Worm (Caenorhabditis elegans) whole organism, L1 larva: Measurements from ENCODE around the gene Y50D4C.5.

Experiments
- C16A3.4 ChIP-seq: fragments of 150-350 bp; optimal IDR thresholded peaks from 2 replicates; lab custom pipeline; 2014; ENCODE audit warnings: missing biosample characterization, missing genetic modification characterization
- alr-1 ChIP-seq: fragments of 200-800 bp; sonication (Bioruptor generic); optimal IDR thresholded peaks from 2 replicates; lab custom pipeline; 2018; ENCODE audit warnings: borderline replicate concordance, mild to moderate bottlenecking, missing genetic modification characterization, missing compliant biosample characterization
- ama-1 ChIP-seq: fragments of 150-350 bp; optimal IDR thresholded peaks from 2 replicates; lab custom pipeline; 2014
- ceh-63 ChIP-seq: fragments of 200-800 bp; sonication (Bioruptor generic); optimal IDR thresholded peaks from 2 replicates; lab custom pipeline; 2018; ENCODE audit warnings: mild to moderate bottlenecking, missing genetic modification characterization, missing compliant biosample characterization
- ceh-8 ChIP-seq: fragments of 200-800 bp; sonication (Bioruptor generic); optimal IDR thresholded peaks from 2 replicates; lab custom pipeline; 2018; ENCODE audit warnings: mild to moderate bottlenecking, missing genetic modification characterization, moderate library complexity, missing compliant biosample characterization
- ceh-82 ChIP-seq, 3 experiments: fragments of 150-350 bp in 1 of 3; sonication (generic microtip) in 2 of 3; optimal IDR thresholded peaks; 2 replicates each; lab custom pipeline; 2014 to 2017; ENCODE audit warnings: missing biosample characterization in 3 of 3, missing genetic modification characterization in 3 of 3
- ceh-90 ChIP-seq: sonication (generic microtip); optimal IDR thresholded peaks from 2 replicates; lab custom pipeline; 2016; ENCODE audit warnings: missing genetic modification characterization, missing compliant biosample characterization
- dsc-1 ChIP-seq: sonication (generic microtip); optimal IDR thresholded peaks from 2 replicates; lab custom pipeline; 2016; ENCODE audit warnings: mild to moderate bottlenecking, missing genetic modification characterization, missing compliant biosample characterization
- efl-1 ChIP-seq, 4 experiments: fragments of 150-350 bp; optimal IDR thresholded peaks in 3 of 4; peaks in 1 of 4; 1 replicate in 1 of 4; 2 replicates in 3 of 4; lab custom pipeline; 2014; ENCODE audit warnings: missing biosample characterization in 2 of 4, missing genetic modification characterization in 2 of 4, missing genetic modification reagents in 2 of 4
- egl-13 ChIP-seq: sonication (generic microtip); optimal IDR thresholded peaks from 2 replicates; lab custom pipeline; 2016; ENCODE audit warnings: missing genotype, missing genetic modification reagents, missing genetic modification characterization, missing compliant biosample characterization
- egl-27 ChIP-seq, 2 experiments: fragments of 150-350 bp in 1 of 2; sonication (generic microtip); optimal IDR thresholded peaks; 3 replicates each; lab custom pipeline; 2017 to 2018; ENCODE audit warnings: missing biosample characterization in 2 of 2, missing genetic modification characterization in 2 of 2, missing genetic modification reagents in 2 of 2
- elt-2 ChIP-seq: sonication (generic microtip); optimal IDR thresholded peaks from 2 replicates; lab custom pipeline; 2016; ENCODE audit warnings: missing genetic modification characterization, mild to moderate bottlenecking, inconsistent platforms, missing compliant biosample characterization, missing genetic modification reagents
- elt-3 ChIP-seq, 6 experiments: fragments of 150-350 bp in 1 of 6; sonication (generic microtip); optimal IDR thresholded peaks; 2 replicates each; lab custom pipeline; 2017 to 2018; ENCODE audit warnings: missing biosample characterization in 6 of 6, missing genetic modification characterization in 6 of 6, inconsistent platforms in 1 of 6
- ets-5 ChIP-seq: fragments of 200-800 bp; sonication (Bioruptor generic); IDR thresholded peaks from 2 replicates; pipeline ENCODE4 v1.3.6; 2022; ENCODE audit warnings: missing genetic modification characterization, missing compliant biosample characterization
- fkh-10 ChIP-seq: sonication (generic microtip); optimal IDR thresholded peaks from 2 replicates; lab custom pipeline; 2017; ENCODE audit warnings: missing biosample characterization, missing genetic modification reagents, missing genetic modification characterization
- hlh-17 ChIP-seq: fragments of 200-800 bp; sonication (Bioruptor generic); optimal IDR thresholded peaks from 2 replicates; lab custom pipeline; 2018; ENCODE audit warnings: missing genetic modification characterization, mild to moderate bottlenecking, missing compliant biosample characterization, moderate library complexity, borderline replicate concordance
- hlh-4 ChIP-seq: sonication (generic microtip); optimal IDR thresholded peaks from 2 replicates; lab custom pipeline; 2016; ENCODE audit warnings: mild to moderate bottlenecking, missing genetic modification characterization, missing compliant biosample characterization
- irx-1 ChIP-seq: sonication (generic microtip); optimal IDR thresholded peaks from 2 replicates; lab custom pipeline; 2016; ENCODE audit warnings: missing genetic modification characterization, missing compliant biosample characterization
- isw-1 ChIP-seq: fragments of 200-800 bp; sonication (Bioruptor generic); IDR thresholded peaks from 2 replicates; pipeline ENCODE4 v1.3.6; 2022; ENCODE audit warnings: missing genetic modification characterization, missing compliant biosample characterization
- lin-39 ChIP-seq: fragments of 150-350 bp; optimal IDR thresholded peaks from 2 replicates; lab custom pipeline; 2014; ENCODE audit warnings: missing biosample characterization, missing genetic modification reagents, missing genetic modification characterization
- lir-3 ChIP-seq: sonication (generic microtip); optimal IDR thresholded peaks from 2 replicates; lab custom pipeline; 2016; ENCODE audit warnings: mild to moderate bottlenecking, missing genetic modification characterization, moderate library complexity, missing compliant biosample characterization; ENCODE audit not compliant: poor library complexity
- mab-9 ChIP-seq: fragments of 200-800 bp; sonication (Bioruptor generic); IDR thresholded peaks from 2 replicates; pipeline ENCODE4 v1.3.6; 2022; ENCODE audit warnings: missing genetic modification reagents, missing genetic modification characterization, missing compliant biosample characterization
- nhr-11 ChIP-seq: fragments of 150-350 bp; optimal IDR thresholded peaks from 2 replicates; lab custom pipeline; 2014; ENCODE audit warnings: missing biosample characterization, missing genetic modification characterization
- nhr-19 ChIP-seq: fragments of 200-800 bp; sonication (Bioruptor generic); conservative IDR thresholded peaks from 2 replicates; pipeline ENCODE4 v1.3.6; 2022; ENCODE audit warnings: missing genetic modification characterization, missing compliant biosample characterization
- nhr-20 ChIP-seq: sonication (generic microtip); optimal IDR thresholded peaks from 2 replicates; lab custom pipeline; 2016; ENCODE audit warnings: mild to moderate bottlenecking, missing genetic modification characterization, missing compliant biosample characterization
- nhr-237 ChIP-seq: fragments of 150-350 bp; optimal IDR thresholded peaks from 2 replicates; lab custom pipeline; 2014; ENCODE audit warnings: missing biosample characterization, missing genetic modification characterization
- nhr-47 ChIP-seq: sonication (generic microtip); optimal IDR thresholded peaks from 2 replicates; lab custom pipeline; 2016; ENCODE audit warnings: mild to moderate bottlenecking, missing genetic modification characterization, moderate library complexity, missing compliant biosample characterization
- nhr-76 ChIP-seq: sonication (generic microtip); optimal IDR thresholded peaks from 2 replicates; lab custom pipeline; 2017; ENCODE audit warnings: missing biosample characterization, missing genetic modification characterization
- nhr-77 ChIP-seq: fragments of 150-350 bp; optimal IDR thresholded peaks from 2 replicates; lab custom pipeline; 2014; ENCODE audit warnings: missing biosample characterization, missing genetic modification characterization
- nhr-90 ChIP-seq: sonication (generic microtip); optimal IDR thresholded peaks from 2 replicates; lab custom pipeline; 2016; ENCODE audit warnings: mild to moderate bottlenecking, missing genetic modification characterization, missing compliant biosample characterization; ENCODE audit not compliant: poor library complexity
- pax-3 ChIP-seq: fragments of 200-800 bp; sonication (Bioruptor generic); optimal IDR thresholded peaks from 2 replicates; lab custom pipeline; 2018; ENCODE audit warnings: mild to moderate bottlenecking, missing genetic modification characterization, moderate library complexity, missing compliant biosample characterization
- rnt-1 ChIP-seq: sonication (generic microtip); optimal IDR thresholded peaks from 2 replicates; lab custom pipeline; 2016; ENCODE audit warnings: mild to moderate bottlenecking, missing genetic modification characterization, moderate library complexity, missing compliant biosample characterization
- snu-23 ChIP-seq: sonication (generic microtip); optimal IDR thresholded peaks from 2 replicates; lab custom pipeline; 2016; ENCODE audit warnings: missing genetic modification characterization, missing compliant biosample characterization
- sox-4 ChIP-seq: sonication (generic microtip); optimal IDR thresholded peaks from 2 replicates; lab custom pipeline; 2016; ENCODE audit warnings: missing genetic modification characterization, missing compliant biosample characterization
- tbx-2 ChIP-seq: sonication (generic microtip); optimal IDR thresholded peaks from 2 replicates; lab custom pipeline; 2016; ENCODE audit warnings: missing genetic modification characterization, missing compliant biosample characterization
- tlp-1 ChIP-seq: fragments of 150-350 bp; optimal IDR thresholded peaks from 2 replicates; lab custom pipeline; 2014; ENCODE audit warnings: missing biosample characterization, missing genetic modification characterization
- unc-130 ChIP-seq: fragments of 150-350 bp; optimal IDR thresholded peaks from 2 replicates; lab custom pipeline; 2017; ENCODE audit warnings: missing biosample characterization, missing genetic modification characterization, inconsistent platforms
- unc-62 ChIP-seq: fragments of 150-350 bp; optimal IDR thresholded peaks from 2 replicates; lab custom pipeline; 2014; ENCODE audit warnings: missing biosample characterization, missing genetic modification reagents, missing genetic modification characterization
- unc-98 ChIP-seq: fragments of 200-800 bp; sonication (Bioruptor generic); IDR thresholded peaks from 2 replicates; pipeline ENCODE4 v1.3.6; 2022; ENCODE audit warnings: missing genetic modification characterization, missing compliant biosample characterization
- vab-15 ChIP-seq: sonication (generic microtip); optimal IDR thresholded peaks from 2 replicates; lab custom pipeline; 2017; ENCODE audit warnings: missing genotype, mild to moderate bottlenecking, missing genetic modification characterization, missing compliant biosample characterization
- zip-4 ChIP-seq: fragments of 200-800 bp; sonication (Bioruptor generic); optimal IDR thresholded peaks from 2 replicates; lab custom pipeline; 2018; ENCODE audit warnings: mild to moderate bottlenecking, missing genetic modification characterization, moderate library complexity, missing compliant biosample characterization
- ztf-4 ChIP-seq: fragments of 150-350 bp; optimal IDR thresholded peaks from 2 replicates; lab custom pipeline; 2014; ENCODE audit warnings: missing biosample characterization, missing genetic modification characterization

Y50D4C.5 gene

DNA sequence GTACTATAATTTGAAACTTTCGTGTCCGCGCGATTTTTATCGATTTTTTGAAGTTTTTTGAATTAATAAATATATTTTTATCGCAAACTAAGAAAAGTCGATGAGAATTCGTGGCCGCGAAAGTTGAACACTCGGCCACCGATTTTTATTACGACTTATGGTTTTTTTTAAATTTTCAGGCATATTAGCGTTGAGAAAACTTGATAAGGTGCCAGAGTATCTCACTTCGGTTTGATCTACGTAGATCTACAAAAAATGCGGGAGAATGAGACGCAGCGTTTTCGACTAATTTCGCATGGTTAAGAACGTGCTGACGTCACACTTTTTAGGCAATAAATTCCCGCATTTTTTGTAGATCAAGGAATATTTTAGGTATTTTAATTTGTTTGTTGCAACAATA, 19.8 kb upstream of the Y50D4C.5 start, which contains the start of gene pei-2:
Gene pei-2 (minus strand): TSS at position 101 of the 400 bp plus-strand sequence.
- TF ChIP-seq irx-1 (tag; lab: Kevin White, UChicago) (no peak), ceh-82 (tag; optimal IDR thresholded peaks at IDR 0.05; lab: Kevin White, UChicago) (no peak), efl-1 (optimal IDR thresholded peaks at IDR 0.05; lab: Kevin White, UChicago) (no peak), efl-1 (GFP tag; optimal IDR thresholded peaks at IDR 0.05 in 1 of 2; lab: Kevin White, UChicago) (no peak), nhr-90 (tag; lab: Kevin White, UChicago) (no peak), sox-4 (tag; lab: Kevin White, UChicago) (no peak), ceh-63 (GFP tag; lab: Kevin White, UChicago) (no peak), rnt-1 (no peak), vab-15 (tag; lab: Kevin White, UChicago) (no peak), nhr-237 (tag; lab: Kevin White, UChicago) (no peak), nhr-76 (tag; lab: Kevin White, UChicago) (no peak), elt-2 (tag; lab: Kevin White, UChicago) (no peak), ceh-90 (tag; lab: Kevin White, UChicago) (no peak), dsc-1 (tag; lab: Kevin White, UChicago) (no peak), fkh-10 (GFP tag; lab: Kevin White, UChicago) (no peak), ztf-4 (tag; lab: Kevin White, UChicago) (no peak), unc-62 (GFP tag; lab: Kevin White, UChicago) (no peak)

DNA sequence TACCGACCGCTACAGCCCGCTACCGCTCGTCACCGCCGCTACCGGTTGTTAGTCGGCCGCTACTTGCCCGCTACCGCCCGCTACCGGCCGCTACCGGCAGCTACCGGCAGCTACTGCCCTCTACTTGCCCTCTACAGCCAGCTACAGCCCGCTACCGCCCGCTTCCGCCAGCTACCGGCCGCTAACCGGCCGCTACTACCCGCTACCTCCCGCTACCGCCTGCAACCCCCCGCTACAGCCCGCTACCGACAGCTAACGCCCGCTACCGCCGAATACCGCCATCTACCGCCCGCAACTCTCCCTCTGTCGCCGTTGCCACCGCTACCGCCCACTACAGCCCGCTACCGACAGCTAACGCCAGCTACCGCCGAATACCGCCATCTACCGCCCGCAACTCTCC, 17.9 kb upstream of the Y50D4C.5 start:
- TF ChIP-seq ceh-8 (GFP tag; lab: Kevin White, UChicago) (peak; percentile 42), lin-39 (tag; lab: Kevin White, UChicago) (no peak)

DNA sequence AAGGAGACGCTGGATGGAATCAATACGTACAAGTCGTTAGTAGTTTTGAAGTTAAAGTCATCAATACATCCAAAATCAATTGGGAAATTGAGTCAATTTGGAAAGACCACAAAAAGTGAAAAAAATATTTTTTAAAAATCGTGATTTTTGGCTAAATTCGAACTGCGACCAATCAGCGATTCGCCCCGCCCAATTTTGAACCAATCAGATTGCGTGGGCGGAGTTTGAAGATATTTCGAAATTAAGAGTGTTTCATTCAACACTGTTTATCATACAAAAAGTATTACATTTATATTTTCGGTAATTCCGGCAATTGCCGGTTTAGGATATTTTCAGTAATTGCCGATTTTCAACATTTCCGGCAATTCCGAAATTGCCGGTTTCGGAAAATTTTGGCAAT, 13.7 kb upstream of the Y50D4C.5 start:
- TF ChIP-seq hlh-17 (GFP tag; lab: Kevin White, UChicago) = no peak
- TF ChIP-seq pax-3 (tag; lab: Kevin White, UChicago) = no peak
- no peak for TF ChIP-seq ceh-63 (GFP tag; lab: Kevin White, UChicago)
- TF ChIP-seq alr-1 (tag; lab: Kevin White, UChicago) = no peak
- TF ChIP-seq nhr-19 (GFP tag; lab: Robert Waterston, UW) = no peak
- TF ChIP-seq tlp-1 (tag; lab: Kevin White, UChicago) = no peak
- TF ChIP-seq mab-9 (GFP tag; lab: Robert Waterston, UW) = no peak
- TF ChIP-seq elt-3 (tag; optimal IDR thresholded peaks at IDR 0.05; lab: Kevin White, UChicago) = no peak
- TF ChIP-seq nhr-90 (tag; lab: Kevin White, UChicago) = no peak
- no peak for TF ChIP-seq egl-13
- TF ChIP-seq ceh-82 (tag; optimal IDR thresholded peaks at IDR 0.05; lab: Kevin White, UChicago) = no peak
- no peak for TF ChIP-seq C16A3.4 (tag; lab: Kevin White, UChicago)
- TF ChIP-seq nhr-20 (tag; lab: Kevin White, UChicago) = no peak
- no peak for TF ChIP-seq zip-4 (GFP tag; lab: Kevin White, UChicago)
- no peak for TF ChIP-seq tbx-2 (tag; lab: Kevin White, UChicago)
- TF ChIP-seq unc-98 = no peak
- no peak for TF ChIP-seq nhr-77 (tag; lab: Kevin White, UChicago)

DNA sequence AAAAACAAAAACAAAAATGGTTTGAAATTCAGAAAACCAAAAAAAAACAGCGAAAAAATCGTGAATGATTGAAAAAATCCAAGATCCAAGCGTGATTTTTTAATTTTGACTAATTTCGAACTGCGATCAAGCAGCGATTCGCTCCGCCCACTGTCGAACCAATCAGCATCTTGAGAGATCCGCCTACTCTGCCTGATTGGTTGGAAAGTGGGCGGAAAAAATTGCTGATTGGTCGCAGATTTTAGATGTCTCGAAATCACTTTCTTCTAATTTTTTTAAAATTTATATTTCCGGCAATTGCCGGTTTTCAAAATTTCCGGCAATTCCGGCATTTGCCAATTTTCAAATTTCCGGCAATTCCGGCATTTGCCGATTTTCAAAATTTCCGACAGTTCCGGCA, 11.7 kb upstream of the Y50D4C.5 start:
- TF ChIP-seq lir-3 (no peak), snu-23 (GFP tag; lab: Kevin White, UChicago) (no peak), mab-9 (GFP tag; lab: Robert Waterston, UW) (no peak), C16A3.4 (tag; lab: Kevin White, UChicago) (no peak), nhr-77 (tag; lab: Kevin White, UChicago) (no peak), hlh-4 (tag; lab: Kevin White, UChicago) (no peak), isw-1 (GFP tag; lab: Robert Waterston, UW) (no peak), ceh-82 (tag; optimal IDR thresholded peaks at IDR 0.05; lab: Kevin White, UChicago) (no peak), alr-1 (tag; lab: Kevin White, UChicago) (no peak), unc-130 (tag; lab: Kevin White, UChicago) (no peak), nhr-47 (tag; lab: Kevin White, UChicago) (no peak), egl-27 (tag; optimal IDR thresholded peaks at IDR 0.05; lab: Kevin White, UChicago) (no peak), ama-1 (lab: Kevin White, UChicago) (no peak), ets-5 (GFP tag; lab: Robert Waterston, UW) (no peak), pax-3 (tag; lab: Kevin White, UChicago) (no peak), dsc-1 (tag; lab: Kevin White, UChicago) (no peak), nhr-11 (no peak)
